Fruit fly (Drosophila melanogaster) whole organism, embryonic: ENCODE results near the gene CG3119.

ENCODE experiments used
- BtbVII ChIP-seq: fragments of 200-800 bp; sonication (Bioruptor generic); optimal IDR thresholded peaks from 3 replicates; lab custom pipeline; 2017; ENCODE audit warnings: missing biosample characterization, mild to moderate bottlenecking, missing genetic modification characterization
- CG10267 ChIP-seq: fragments of 200-800 bp; sonication (Bioruptor generic); optimal IDR thresholded peaks from 2 replicates; lab custom pipeline; 2018; ENCODE audit warnings: missing biosample characterization, mild to moderate bottlenecking, missing genetic modification characterization, moderate library complexity
- CG10366 ChIP-seq: fragments of 200-800 bp; sonication (Bioruptor generic); IDR thresholded peaks from 2 replicates; pipeline ENCODE4 v1.3.6; 2022; ENCODE audit warnings: missing biosample characterization, missing genetic modification characterization
- CG12659 ChIP-seq: fragments of 200-800 bp; sonication (Bioruptor generic); optimal IDR thresholded peaks from 3 replicates; lab custom pipeline; 2017; ENCODE audit warnings: mild to moderate bottlenecking, missing biosample characterization, missing genetic modification reagents, missing genetic modification characterization
- CG12744 ChIP-seq: fragments of 200-800 bp; sonication (Bioruptor generic); optimal IDR thresholded peaks from 2 replicates; lab custom pipeline; 2016; ENCODE audit warnings: missing biosample characterization, missing genetic modification characterization
- CG14050 ChIP-seq: fragments of 200-800 bp; sonication (Bioruptor generic); IDR thresholded peaks from 3 replicates; pipeline ENCODE4 v1.3.6; 2022; ENCODE audit warnings: missing biosample characterization, missing genetic modification characterization
- CG15011 ChIP-seq: fragments of 200-800 bp; sonication (Bioruptor generic); optimal IDR thresholded peaks from 3 replicates; lab custom pipeline; 2018; ENCODE audit warnings: missing biosample characterization, mild to moderate bottlenecking, missing genetic modification characterization
- CG16813 ChIP-seq: fragments of 200-800 bp; sonication (Bioruptor generic); IDR thresholded peaks from 3 replicates; pipeline ENCODE4 v1.3.6; 2022; ENCODE audit warnings: missing biosample characterization, missing genetic modification characterization; ENCODE audit not compliant: partially characterized antibody
- CG18011 ChIP-seq: fragments of 200-800 bp; sonication (Bioruptor generic); optimal IDR thresholded peaks from 2 replicates; lab custom pipeline; 2017; ENCODE audit warnings: missing biosample characterization, missing genetic modification characterization, mild to moderate bottlenecking, moderate library complexity, missing genotype
- CG18476 ChIP-seq: fragments of 200-800 bp; sonication (Bioruptor generic); optimal IDR thresholded peaks from 2 replicates; lab custom pipeline; 2016; ENCODE audit warnings: missing biosample characterization, mild to moderate bottlenecking, missing genetic modification characterization
- CG2678 ChIP-seq: fragments of 200-800 bp; sonication (Bioruptor generic); optimal IDR thresholded peaks from 3 replicates; lab custom pipeline; 2019; ENCODE audit warnings: missing biosample characterization, mild to moderate bottlenecking, missing genetic modification characterization, moderate library complexity
- CG4404 ChIP-seq: fragments of 200-800 bp; sonication (Bioruptor generic); IDR thresholded peaks from 2 replicates; pipeline ENCODE4 v1.3.6; 2022; ENCODE audit warnings: missing biosample characterization, missing genetic modification characterization
- CG6683 ChIP-seq: fragments of 200-800 bp; sonication (Bioruptor generic); optimal IDR thresholded peaks from 2 replicates; lab custom pipeline; 2017; ENCODE audit warnings: missing biosample characterization, mild to moderate bottlenecking, missing genetic modification characterization, missing genetic modification reagents
- CG6813 ChIP-seq: fragments of 200-800 bp; sonication (Bioruptor generic); optimal IDR thresholded peaks from 2 replicates; lab custom pipeline; 2017; ENCODE audit warnings: missing biosample characterization, missing genetic modification characterization, mild to moderate bottlenecking, moderate library complexity, missing genetic modification reagents
- CG7839 ChIP-seq: fragments of 200-800 bp; sonication (Bioruptor generic); optimal IDR thresholded peaks from 3 replicates; lab custom pipeline; 2018; ENCODE audit warnings: missing biosample characterization, mild to moderate bottlenecking, missing genetic modification characterization, moderate library complexity
- CG8089 ChIP-seq: fragments of 200-800 bp; sonication (Bioruptor generic); optimal IDR thresholded peaks from 3 replicates; lab custom pipeline; 2016; ENCODE audit warnings: missing biosample characterization, missing genetic modification characterization
- Chrac-16 ChIP-seq: fragments of 200-800 bp; sonication (Bioruptor generic); optimal IDR thresholded peaks from 3 replicates; lab custom pipeline; 2016; ENCODE audit warnings: missing biosample characterization, missing genetic modification characterization
- Dll ChIP-seq: fragments of 200-800 bp; sonication (Bioruptor generic); IDR thresholded peaks from 4 replicates; pipeline ENCODE4 v1.3.6; 2022; ENCODE audit warnings: missing biosample characterization, missing genetic modification characterization; ENCODE audit not compliant: partially characterized antibody
- GATAe ChIP-seq: fragments of 200-800 bp; sonication (Bioruptor generic); conservative IDR thresholded peaks from 2 replicates; pipeline ENCODE4 v1.3.6; 2022; ENCODE audit warnings: missing biosample characterization, missing genetic modification characterization
- HLH3B ChIP-seq: fragments of 200-800 bp; sonication (Bioruptor generic); IDR thresholded peaks from 2 replicates; pipeline ENCODE4 v1.3.6; 2022; ENCODE audit warnings: missing biosample characterization, missing genetic modification characterization
- HLH54F ChIP-seq: fragments of 200-800 bp; sonication (Bioruptor generic); optimal IDR thresholded peaks from 3 replicates; lab custom pipeline; 2016; ENCODE audit warnings: missing biosample characterization, missing genetic modification characterization
- HLHmδ ChIP-seq: fragments of 200-800 bp; sonication (Bioruptor generic); optimal IDR thresholded peaks from 2 replicates; lab custom pipeline; 2018; ENCODE audit warnings: missing biosample characterization, mild to moderate bottlenecking, missing genetic modification characterization, moderate library complexity
- Hmx ChIP-seq: fragments of 200-800 bp; sonication (Bioruptor generic); optimal IDR thresholded peaks from 2 replicates; lab custom pipeline; 2016; ENCODE audit warnings: missing biosample characterization, missing genetic modification characterization
- Lim3 ChIP-seq: fragments of 200-800 bp; sonication (Bioruptor generic); IDR thresholded peaks from 2 replicates; pipeline ENCODE4 v1.3.6; 2022; ENCODE audit warnings: missing biosample characterization, missing genetic modification characterization
- MBD-R2 ChIP-seq: fragments of 200-800 bp; sonication (Bioruptor generic); IDR thresholded peaks from 2 replicates; pipeline ENCODE4 v1.3.6; 2022; ENCODE audit warnings: missing biosample characterization, missing genetic modification characterization
- NFAT ChIP-seq: fragments of 200-800 bp; sonication (Bioruptor generic); IDR thresholded peaks from 2 replicates; pipeline ENCODE4 v1.3.6; 2022; ENCODE audit warnings: missing biosample characterization, missing genetic modification characterization
- Neu2 ChIP-seq: fragments of 200-800 bp; sonication (Bioruptor generic); optimal IDR thresholded peaks from 3 replicates; lab custom pipeline; 2016; ENCODE audit warnings: missing biosample characterization, missing genetic modification characterization, borderline replicate concordance
- Oaz ChIP-seq: fragments of 200-800 bp; sonication (Bioruptor generic); IDR thresholded peaks from 2 replicates; pipeline ENCODE4 v1.3.6; 2022; ENCODE audit warnings: missing biosample characterization, missing genetic modification characterization
- Poxn ChIP-seq: fragments of 200-800 bp; sonication (Bioruptor generic); IDR thresholded peaks from 2 replicates; pipeline ENCODE4 v1.3.6; 2022; ENCODE audit warnings: missing biosample characterization, missing genetic modification characterization
- Scr ChIP-seq: fragments of 200-800 bp; sonication (Bioruptor generic); IDR thresholded peaks from 2 replicates; pipeline ENCODE4 v1.3.6; 2022; ENCODE audit warnings: missing biosample characterization, missing genetic modification characterization; ENCODE audit not compliant: partially characterized antibody
- Sry-β ChIP-seq: fragments of 200-800 bp; sonication (Bioruptor generic); optimal IDR thresholded peaks from 2 replicates; lab custom pipeline; 2018; ENCODE audit warnings: missing biosample characterization, mild to moderate bottlenecking, missing genetic modification characterization, moderate library complexity
- Xbp1 ChIP-seq: fragments of 200-800 bp; sonication (Bioruptor generic); optimal IDR thresholded peaks from 3 replicates; lab custom pipeline; 2016; ENCODE audit warnings: missing biosample characterization, mild to moderate bottlenecking, missing genetic modification characterization
- ap ChIP-seq: fragments of 200-800 bp; sonication (Bioruptor generic); IDR thresholded peaks from 2 replicates; pipeline ENCODE4 v1.3.6; 2022; ENCODE audit warnings: missing biosample characterization, missing genetic modification characterization
- caup ChIP-seq: fragments of 200-800 bp; sonication (Bioruptor generic); optimal IDR thresholded peaks from 3 replicates; lab custom pipeline; 2017; ENCODE audit warnings: missing biosample characterization, mild to moderate bottlenecking, missing genetic modification characterization, moderate library complexity; ENCODE audit not compliant: severe bottlenecking
- chn ChIP-seq: fragments of 200-800 bp; sonication (Bioruptor generic); optimal IDR thresholded peaks from 2 replicates; lab custom pipeline; 2016; ENCODE audit warnings: missing biosample characterization, missing genetic modification characterization
- dmrt11E ChIP-seq: fragments of 200-800 bp; sonication (Bioruptor generic); optimal IDR thresholded peaks from 3 replicates; lab custom pipeline; 2018; ENCODE audit warnings: missing biosample characterization, mild to moderate bottlenecking, missing genetic modification characterization, moderate library complexity
- en ChIP-seq: fragments of 200-800 bp; sonication (Bioruptor generic); optimal IDR thresholded peaks from 2 replicates; lab custom pipeline; 2016; ENCODE audit warnings: missing biosample characterization, missing genetic modification characterization
- fru ChIP-seq: fragments of >200 bp; optimal IDR thresholded peaks from 2 replicates; lab custom pipeline; 2017
- grau ChIP-seq: fragments of 200-800 bp; optimal IDR thresholded peaks from 3 replicates; lab custom pipeline; 2019; ENCODE audit warnings: missing biosample characterization, mild to moderate bottlenecking, missing genetic modification characterization, moderate library complexity
- hbn ChIP-seq: fragments of 200-800 bp; sonication (Bioruptor generic); IDR thresholded peaks from 2 replicates; pipeline ENCODE4 v1.3.6; 2022; ENCODE audit warnings: missing biosample characterization, missing genetic modification characterization; ENCODE audit not compliant: partially characterized antibody
- lbe ChIP-seq: fragments of 200-800 bp; sonication (Bioruptor generic); optimal IDR thresholded peaks from 2 replicates; lab custom pipeline; 2016; ENCODE audit warnings: missing biosample characterization, mild to moderate bottlenecking, missing genetic modification characterization
- lilli ChIP-seq: fragments of 200-800 bp; sonication (Bioruptor generic); optimal IDR thresholded peaks from 3 replicates; lab custom pipeline; 2016; ENCODE audit warnings: missing biosample characterization, missing genetic modification characterization
- luna ChIP-seq: fragments of 200-800 bp; sonication (Bioruptor generic); optimal IDR thresholded peaks from 2 replicates; lab custom pipeline; 2016; ENCODE audit warnings: missing biosample characterization, missing genetic modification characterization
- nerfin-2 ChIP-seq: fragments of 200-800 bp; sonication (Bioruptor generic); IDR thresholded peaks from 2 replicates; pipeline ENCODE4 v1.3.6; 2022; ENCODE audit warnings: missing biosample characterization, missing genetic modification characterization; ENCODE audit not compliant: partially characterized antibody
- pho ChIP-seq: fragments of 200-800 bp; sonication (Bioruptor generic); optimal IDR thresholded peaks from 2 replicates; lab custom pipeline; 2016; ENCODE audit warnings: missing biosample characterization, missing genetic modification characterization
- pros ChIP-seq: fragments of 200-800 bp; sonication (Bioruptor generic); optimal IDR thresholded peaks from 3 replicates; lab custom pipeline; 2019; ENCODE audit warnings: missing biosample characterization, mild to moderate bottlenecking, missing genetic modification characterization, moderate library complexity
- so ChIP-seq: fragments of 200-800 bp; sonication (Bioruptor generic); IDR thresholded peaks from 3 replicates; pipeline ENCODE4 v1.3.6; 2022; ENCODE audit warnings: missing biosample characterization, missing genetic modification characterization
- tll ChIP-seq, 2 experiments: fragments of 200-800 bp in 1 of 2; fragments of >200 bp in 1 of 2; sonication (Bioruptor generic) in 1 of 2; optimal IDR thresholded peaks; 2 replicates each; lab custom pipeline; 2017 to 2019; ENCODE audit warnings: missing biosample characterization in 2 of 2, missing genetic modification characterization in 2 of 2, mild to moderate bottlenecking in 1 of 2, moderate library complexity in 1 of 2

CG3119 gene

DNA sequence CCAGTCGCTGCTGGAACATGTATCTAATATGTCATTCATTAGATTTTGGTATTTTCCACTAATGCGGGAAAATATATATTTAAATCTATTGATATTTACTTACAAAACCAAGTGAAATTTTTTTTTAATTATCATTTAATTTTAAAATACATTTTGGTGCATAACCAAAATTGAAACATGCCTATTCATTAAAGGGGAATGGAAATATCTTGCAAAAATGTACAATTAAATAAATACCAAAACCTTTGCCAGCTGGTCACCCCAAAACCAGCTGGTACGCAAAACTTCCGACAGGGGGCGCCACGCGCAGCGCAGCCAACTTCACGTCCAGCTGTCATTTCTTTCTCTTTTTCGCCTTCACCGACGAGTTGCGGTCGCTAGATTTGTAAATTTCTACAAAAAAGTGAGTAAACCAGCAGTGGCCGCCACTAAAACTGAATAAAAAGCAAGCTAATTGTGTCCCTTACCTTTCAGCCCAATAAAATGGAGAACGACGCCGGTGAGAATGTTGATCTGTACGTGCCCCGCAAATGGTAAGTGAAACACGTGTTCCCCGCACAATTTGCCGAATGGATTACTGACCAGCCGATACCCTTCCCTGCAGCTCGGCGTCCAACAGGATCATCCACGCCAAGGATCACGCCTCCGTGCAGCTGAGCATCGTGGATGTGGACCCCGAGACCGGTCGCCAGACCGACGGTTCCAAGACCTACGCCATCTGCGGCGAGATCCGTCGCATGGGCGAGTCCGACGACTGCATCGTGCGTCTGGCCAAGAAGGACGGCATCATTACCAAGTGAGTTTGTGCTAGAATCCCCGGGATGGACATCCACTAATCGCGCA lies 18.4 kb upstream of the CG3119 start, which contains the start of the genes CG3104 and RpS21 (continued):
- TF ChIP-seq CG6813 (GFP tag; lab: Kevin White, UChicago) (peak; percentile 67), lilli (GFP tag; lab: Kevin White, UChicago) (peak; percentile 86), pho (peak; percentile 86), MBD-R2 (GFP tag; lab: Robert Waterston, UW) (peak; percentile 53), Poxn (GFP tag; lab: Robert Waterston, UW) (0 out of 2 replicates have a peak, but pooled peaks have one; percentile 55), Scr (GFP tag; lab: Robert Waterston, UW) (no peak), CG16813 (no peak), HLHmδ (peak; percentile 97), BtbVII (GFP tag; lab: Kevin White, UChicago) (peak; percentile 65), grau (tag; lab: Kevin White, UChicago) (peak; percentile 78), CG2678 (tag; lab: Kevin White, UChicago) (peak; percentile 75), so (peak; percentile 74), Hmx (GFP tag; lab: Kevin White, UChicago) (no peak), dmrt11E (tag; lab: Kevin White, UChicago) (peak; percentile 65), Oaz (GFP tag; lab: Robert Waterston, UW) (peak; percentile 75), Xbp1 (GFP tag; lab: Kevin White, UChicago) (peak; percentile 92), hbn (no peak), pros (GFP tag; lab: Kevin White, UChicago) (no peak), CG12744 (GFP tag; lab: Kevin White, UChicago) (peak; percentile 71), CG10366 (GFP tag; lab: Robert Waterston, UW) (peak; percentile 88), HLH54F (GFP tag; lab: Kevin White, UChicago) (peak; percentile 88), CG6683 (GFP tag; lab: Kevin White, UChicago) (peak; percentile 61), NFAT (GFP tag; lab: Robert Waterston, UW) (peak; percentile 98), Neu2 (no peak), CG8089 (GFP tag; lab: Kevin White, UChicago) (peak; percentile 83), Dll (0 out of 4 replicates have a peak, but pooled peaks have one; percentile 31), CG18476 (GFP tag; lab: Kevin White, UChicago) (peak; percentile 68), CG7839 (tag; lab: Kevin White, UChicago) (peak; percentile 75), CG18011 (peak; percentile 34), fru (lab: Kevin White, UChicago) (no peak), CG10267 (tag; lab: Kevin White, UChicago) (peak; percentile 81), CG4404 (GFP tag; lab: Robert Waterston, UW) (peak; percentile 59; the same call in 1 of the 2 replicates), tll (GFP tag; optimal IDR thresholded peaks at IDR 0.05; lab: Kevin White, UChicago) (no peak), nerfin-2 (GFP tag; lab: Robert Waterston, UW) (no peak), HLH3B (GFP tag; lab: Robert Waterston, UW) (peak; percentile 80), en (GFP tag; lab: Kevin White, UChicago) (peak; percentile 29), caup (GFP tag; lab: Kevin White, UChicago) (peak; percentile 94), lbe (peak; percentile 58), Lim3 (GFP tag; lab: Robert Waterston, UW) (0 out of 2 replicates have a peak, but pooled peaks have one; percentile 33), luna (GFP tag; lab: Kevin White, UChicago) (peak; percentile 50), CG12659 (GFP tag; lab: Kevin White, UChicago) (peak; percentile 96), Chrac-16 (peak; percentile 61), CG15011 (GFP tag; lab: Kevin White, UChicago) (peak; percentile 86), GATAe (GFP tag; lab: Robert Waterston, UW) (no peak), CG14050 (GFP tag; lab: Robert Waterston, UW) (peak; percentile 79), chn (GFP tag; lab: Kevin White, UChicago) (peak; percentile 77), Sry-β (GFP tag; lab: Kevin White, UChicago) (peak; percentile 30), ap (GFP tag; lab: Robert Waterston, UW) (peak; percentile 88)
